Worm (Caenorhabditis elegans) whole organism, L3 larva: ENCODE data around the gene sre-20.

Experiments used
- ceh-9 ChIP-seq: sonication (generic microtip); optimal IDR thresholded peaks from 2 replicates; lab custom pipeline; 2018; ENCODE audit warnings: missing biosample characterization, missing genetic modification characterization
- daf-12 ChIP-seq: fragments of 150-350 bp; optimal IDR thresholded peaks from 2 replicates; lab custom pipeline; 2014; ENCODE audit warnings: missing biosample characterization, missing genetic modification reagents, missing genetic modification characterization
- egl-5 ChIP-seq: fragments of 150-350 bp; optimal IDR thresholded peaks from 2 replicates; lab custom pipeline; 2017; ENCODE audit warnings: missing biosample characterization, missing genetic modification reagents, missing genetic modification characterization, inconsistent platforms
- lin-15B ChIP-seq: fragments of 150-350 bp; optimal IDR thresholded peaks from 2 replicates; lab custom pipeline; 2014; ENCODE audit warnings: missing biosample characterization, missing genetic modification characterization
- mml-1 ChIP-seq: fragments of 150-350 bp; sonication (generic microtip); optimal IDR thresholded peaks from 3 replicates; lab custom pipeline; 2014; ENCODE audit warnings: missing biosample characterization, missing genetic modification characterization
- nhr-23 ChIP-seq: fragments of 150-350 bp; optimal IDR thresholded peaks from 2 replicates; lab custom pipeline; 2014; ENCODE audit warnings: missing biosample characterization, missing genetic modification reagents, missing genetic modification characterization
- nhr-77 ChIP-seq: fragments of 150-350 bp; optimal IDR thresholded peaks from 2 replicates; lab custom pipeline; 2014; ENCODE audit warnings: missing biosample characterization, missing genetic modification characterization
- pha-4 ChIP-seq: fragments of 150-350 bp; optimal IDR thresholded peaks from 2 replicates; lab custom pipeline; 2014; ENCODE audit warnings: missing biosample characterization, missing genetic modification reagents, missing genetic modification characterization
- unc-39 ChIP-seq: sonication (generic microtip); optimal IDR thresholded peaks from 4 replicates; lab custom pipeline; 2017; ENCODE audit warnings: missing biosample characterization, missing genetic modification characterization
- unc-62 ChIP-seq: fragments of 150-350 bp; sonication (generic microtip); optimal IDR thresholded peaks from 4 replicates; lab custom pipeline; 2014; ENCODE audit warnings: missing biosample characterization, missing genetic modification reagents, missing genetic modification characterization

DNA sequence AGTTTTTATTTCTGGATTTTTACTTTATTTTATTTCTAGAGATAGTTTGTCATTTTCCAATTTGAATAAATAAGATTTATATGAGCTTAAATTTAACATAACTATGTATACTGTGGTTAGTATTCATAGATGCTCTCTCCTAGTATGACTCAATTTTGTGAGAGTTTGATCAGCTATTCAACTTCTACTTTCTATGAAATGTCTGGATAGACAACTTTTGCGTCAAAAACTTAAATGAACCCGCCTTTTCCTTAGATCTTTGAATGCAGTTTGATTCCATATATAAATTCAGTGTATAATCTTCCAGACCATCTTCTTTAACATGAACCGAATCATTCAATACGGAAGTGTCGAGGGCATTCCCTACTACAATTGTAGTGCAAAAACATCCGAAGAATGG is 15.8 kb downstream of the sre-20 start, which contains the start of gene srt-43:
- no peak for TF ChIP-seq egl-5 (tag; lab: Kevin White, UChicago)
- no peak for TF ChIP-seq daf-12 (tag; lab: Kevin White, UChicago)
- no peak for TF ChIP-seq lin-15B (tag; lab: Kevin White, UChicago)
- TF ChIP-seq unc-39 (tag; lab: Kevin White, UChicago): no peak
- no peak for TF ChIP-seq nhr-77 (tag; lab: Kevin White, UChicago)
- TF ChIP-seq unc-62: no peak
- TF ChIP-seq pha-4 (tag; lab: Kevin White, UChicago): no peak
- TF ChIP-seq ceh-9 (tag; lab: Kevin White, UChicago): no peak
- no peak for TF ChIP-seq nhr-23 (tag; lab: Kevin White, UChicago)
- no peak for TF ChIP-seq mml-1 (tag; lab: Kevin White, UChicago)
